Fruit fly (Drosophila melanogaster) whole organism, embryonic: ENCODE measurements around the gene Cyp6v1.

Experiments
- Adf1 ChIP-seq: fragments of 200-800 bp; sonication (Bioruptor generic); IDR thresholded peaks from 2 replicates; pipeline ENCODE4 v1.3.6; 2022; ENCODE audit warnings: missing biosample characterization, missing genetic modification characterization
- BtbVII ChIP-seq: fragments of 200-800 bp; sonication (Bioruptor generic); optimal IDR thresholded peaks from 3 replicates; lab custom pipeline; 2017; ENCODE audit warnings: missing biosample characterization, mild to moderate bottlenecking, missing genetic modification characterization
- CG10321 ChIP-seq: fragments of 200-800 bp; sonication (Bioruptor generic); IDR thresholded peaks from 2 replicates; pipeline ENCODE4 v1.3.6; 2022; ENCODE audit warnings: missing biosample characterization, missing genetic modification characterization
- CG10959 ChIP-seq: fragments of 200-800 bp; sonication (Bioruptor generic); IDR thresholded peaks from 2 replicates; pipeline ENCODE4 v1.3.6; 2022; ENCODE audit warnings: missing biosample characterization, missing genetic modification characterization
- CG12659 ChIP-seq: fragments of 200-800 bp; sonication (Bioruptor generic); optimal IDR thresholded peaks from 3 replicates; lab custom pipeline; 2017; ENCODE audit warnings: mild to moderate bottlenecking, missing biosample characterization, missing genetic modification reagents, missing genetic modification characterization
- CG14441 ChIP-seq: fragments of 200-800 bp; sonication (Bioruptor generic); IDR thresholded peaks from 2 replicates; pipeline ENCODE4 v1.3.6; 2022; ENCODE audit warnings: missing biosample characterization, missing genetic modification characterization
- CG15479 ChIP-seq: fragments of 200-800 bp; sonication (Bioruptor generic); optimal IDR thresholded peaks from 3 replicates; lab custom pipeline; 2019; ENCODE audit warnings: missing biosample characterization, mild to moderate bottlenecking, missing genetic modification characterization, moderate library complexity
- CG16779 ChIP-seq: fragments of 200-800 bp; sonication (Bioruptor generic); IDR thresholded peaks from 2 replicates; pipeline ENCODE4 v1.3.6; 2022; ENCODE audit warnings: missing biosample characterization, missing genetic modification characterization
- CG1832 ChIP-seq: fragments of 200-800 bp; sonication (Bioruptor generic); optimal IDR thresholded peaks from 2 replicates; lab custom pipeline; 2017; ENCODE audit warnings: missing biosample characterization, mild to moderate bottlenecking, missing genetic modification characterization, inconsistent platforms
- CG18599 ChIP-seq: fragments of 200-800 bp; sonication (Bioruptor generic); optimal IDR thresholded peaks from 3 replicates; lab custom pipeline; 2017; ENCODE audit warnings: missing biosample characterization, missing genetic modification characterization, mild to moderate bottlenecking, moderate library complexity, missing genetic modification reagents
- CG18619 ChIP-seq: fragments of 200-800 bp; sonication (Bioruptor generic); optimal IDR thresholded peaks from 3 replicates; lab custom pipeline; 2017; ENCODE audit warnings: missing biosample characterization, mild to moderate bottlenecking, missing genetic modification characterization
- CG3847 ChIP-seq: fragments of 200-800 bp; sonication (Bioruptor generic); IDR thresholded peaks from 2 replicates; pipeline ENCODE4 v1.3.6; 2022; ENCODE audit warnings: missing biosample characterization, missing genetic modification characterization
- CG4360 ChIP-seq: fragments of 200-800 bp; sonication (Bioruptor generic); IDR thresholded peaks from 2 replicates; pipeline ENCODE4 v1.3.6; 2022; ENCODE audit warnings: missing biosample characterization, missing genetic modification characterization
- CG4404 ChIP-seq: fragments of 200-800 bp; sonication (Bioruptor generic); IDR thresholded peaks from 2 replicates; pipeline ENCODE4 v1.3.6; 2022; ENCODE audit warnings: missing biosample characterization, missing genetic modification characterization
- CG4424 ChIP-seq: fragments of 200-800 bp; sonication (Bioruptor generic); optimal IDR thresholded peaks from 3 replicates; lab custom pipeline; 2016; ENCODE audit warnings: missing biosample characterization, missing genetic modification characterization
- CG7786 ChIP-seq: fragments of 200-800 bp; sonication (Bioruptor generic); optimal IDR thresholded peaks from 2 replicates; lab custom pipeline; 2016; ENCODE audit warnings: missing biosample characterization, missing genetic modification characterization
- CG8089 ChIP-seq: fragments of 200-800 bp; sonication (Bioruptor generic); optimal IDR thresholded peaks from 3 replicates; lab custom pipeline; 2016; ENCODE audit warnings: missing biosample characterization, missing genetic modification characterization
- CG8281 ChIP-seq: fragments of 200-800 bp; sonication (Bioruptor generic); optimal IDR thresholded peaks from 2 replicates; lab custom pipeline; 2018; ENCODE audit warnings: missing biosample characterization, mild to moderate bottlenecking, missing genetic modification characterization, moderate library complexity
- CG8765 ChIP-seq: fragments of 200-800 bp; sonication (Bioruptor generic); IDR thresholded peaks from 2 replicates; pipeline ENCODE4 v1.3.6; 2022; ENCODE audit warnings: missing biosample characterization, missing genetic modification characterization
- D19A ChIP-seq: fragments of 200-800 bp; optimal IDR thresholded peaks from 3 replicates; lab custom pipeline; 2019; ENCODE audit warnings: missing biosample characterization, mild to moderate bottlenecking, missing genetic modification characterization, moderate library complexity
- Deaf1 ChIP-seq: fragments of 200-800 bp; optimal IDR thresholded peaks from 3 replicates; lab custom pipeline; 2019; ENCODE audit warnings: missing biosample characterization, mild to moderate bottlenecking, missing genetic modification characterization, moderate library complexity
- Ets65A ChIP-seq: fragments of 200-800 bp; sonication (Bioruptor generic); peaks from one replicate; lab custom pipeline; 2016; ENCODE audit warnings: missing biosample characterization, missing genetic modification characterization
- HLH54F ChIP-seq: fragments of 200-800 bp; sonication (Bioruptor generic); optimal IDR thresholded peaks from 3 replicates; lab custom pipeline; 2016; ENCODE audit warnings: missing biosample characterization, missing genetic modification characterization
- Kr ChIP-seq: fragments of 200-800 bp; sonication (Bioruptor generic); optimal IDR thresholded peaks from 2 replicates; lab custom pipeline; 2017; ENCODE audit warnings: missing biosample characterization, mild to moderate bottlenecking, missing genetic modification characterization
- Nf-YB ChIP-seq: fragments of 200-800 bp; sonication (Bioruptor generic); optimal IDR thresholded peaks from 3 replicates; lab custom pipeline; 2019; ENCODE audit warnings: missing biosample characterization, mild to moderate bottlenecking, missing genetic modification characterization, moderate library complexity
- Nf-YC ChIP-seq: fragments of 200-800 bp; optimal IDR thresholded peaks from 3 replicates; lab custom pipeline; 2019; ENCODE audit warnings: missing biosample characterization, mild to moderate bottlenecking, missing genetic modification characterization, moderate library complexity
- Ravus ChIP-seq: fragments of 200-800 bp; sonication (Bioruptor generic); IDR thresholded peaks from 2 replicates; pipeline ENCODE4 v1.3.6; 2022; ENCODE audit warnings: missing biosample characterization, missing genetic modification characterization
- Six4 ChIP-seq: fragments of 200-800 bp; sonication (Bioruptor generic); optimal IDR thresholded peaks from 2 replicates; lab custom pipeline; 2016; ENCODE audit warnings: missing biosample characterization, missing genetic modification characterization
- Sox102F ChIP-seq: fragments of 200-800 bp; sonication (Bioruptor generic); optimal IDR thresholded peaks from 2 replicates; lab custom pipeline; 2018; ENCODE audit warnings: missing biosample characterization, mild to moderate bottlenecking, missing genetic modification characterization, moderate library complexity
- Trl ChIP-seq, 3 experiments: fragments of >200 bp in 2 of 3; fragments of 200-800 bp in 1 of 3; sonication (Bioruptor generic) in 1 of 3; optimal IDR thresholded peaks; 2 replicates in 1 of 3; 3 replicates in 2 of 3; lab custom pipeline; 2016 to 2017; ENCODE audit warnings: missing biosample characterization in 1 of 3, missing genetic modification characterization in 1 of 3
- Usf ChIP-seq: fragments of 200-800 bp; sonication (Bioruptor generic); optimal IDR thresholded peaks from 2 replicates; lab custom pipeline; 2017; ENCODE audit warnings: missing genotype, missing biosample characterization, missing genetic modification characterization
- ara ChIP-seq: fragments of 200-800 bp; sonication (Bioruptor generic); IDR thresholded peaks from 2 replicates; pipeline ENCODE4 v1.3.6; 2022; ENCODE audit warnings: missing biosample characterization, missing genetic modification characterization
- cg ChIP-seq: fragments of 200-800 bp; sonication (Bioruptor generic); optimal IDR thresholded peaks from 3 replicates; lab custom pipeline; 2019; ENCODE audit warnings: missing biosample characterization, mild to moderate bottlenecking, missing genetic modification characterization, moderate library complexity
- chif ChIP-seq, 2 experiments: fragments of 200-800 bp; sonication (Bioruptor generic); optimal IDR thresholded peaks; 3 replicates each; lab custom pipeline; 2016; ENCODE audit warnings: missing biosample characterization in 2 of 2, missing genetic modification characterization in 2 of 2
- cwo ChIP-seq: fragments of 200-800 bp; sonication (Bioruptor generic); optimal IDR thresholded peaks from 3 replicates; lab custom pipeline; 2017; ENCODE audit warnings: missing biosample characterization, missing genetic modification characterization, mild to moderate bottlenecking, moderate library complexity, missing genetic modification reagents
- dan ChIP-seq: fragments of 200-800 bp; sonication (Bioruptor generic); IDR thresholded peaks from 2 replicates; pipeline ENCODE4 v1.3.6; 2022; ENCODE audit warnings: missing biosample characterization, missing genetic modification characterization
- disco-r ChIP-seq: fragments of 200-800 bp; sonication (Bioruptor generic); optimal IDR thresholded peaks from 2 replicates; lab custom pipeline; 2016; ENCODE audit warnings: missing biosample characterization, missing genetic modification characterization
- ewg ChIP-seq: fragments of 200-800 bp; sonication (Bioruptor generic); optimal IDR thresholded peaks from 3 replicates; lab custom pipeline; 2017; ENCODE audit warnings: mild to moderate bottlenecking, missing biosample characterization, missing genetic modification reagents, missing genetic modification characterization
- kah ChIP-seq: fragments of 200-800 bp; sonication (Bioruptor generic); optimal IDR thresholded peaks from 2 replicates; lab custom pipeline; 2018; ENCODE audit warnings: missing biosample characterization, mild to moderate bottlenecking, missing genetic modification characterization
- kni ChIP-seq: fragments of 200-800 bp; sonication (Bioruptor generic); optimal IDR thresholded peaks from 3 replicates; lab custom pipeline; 2017; ENCODE audit warnings: mild to moderate bottlenecking, missing biosample characterization, missing genetic modification reagents, missing genetic modification characterization
- luna ChIP-seq: fragments of 200-800 bp; sonication (Bioruptor generic); optimal IDR thresholded peaks from 2 replicates; lab custom pipeline; 2016; ENCODE audit warnings: missing biosample characterization, missing genetic modification characterization
- pros ChIP-seq: fragments of 200-800 bp; sonication (Bioruptor generic); optimal IDR thresholded peaks from 3 replicates; lab custom pipeline; 2019; ENCODE audit warnings: missing biosample characterization, mild to moderate bottlenecking, missing genetic modification characterization, moderate library complexity
- pum ChIP-seq: fragments of 200-800 bp; sonication (Bioruptor generic); optimal IDR thresholded peaks from 2 replicates; lab custom pipeline; 2016; ENCODE audit warnings: missing biosample characterization, missing genetic modification characterization
- ranshi ChIP-seq: fragments of 200-800 bp; sonication (Bioruptor generic); IDR thresholded peaks from 2 replicates; pipeline ENCODE4 v1.3.6; 2022; ENCODE audit warnings: missing biosample characterization, missing genetic modification characterization
- run ChIP-seq: fragments of 200-800 bp; sonication (Bioruptor generic); optimal IDR thresholded peaks from 3 replicates; lab custom pipeline; 2018; ENCODE audit warnings: missing biosample characterization, mild to moderate bottlenecking, missing genetic modification characterization
- sd ChIP-seq: fragments of 200-800 bp; sonication (Bioruptor generic); optimal IDR thresholded peaks from 3 replicates; lab custom pipeline; 2018; ENCODE audit warnings: missing biosample characterization, mild to moderate bottlenecking, missing genetic modification characterization, moderate library complexity
- sens ChIP-seq: fragments of 200-800 bp; sonication (Bioruptor generic); peaks from one replicate; lab custom pipeline; 2016; ENCODE audit warnings: missing biosample characterization, missing genetic modification characterization
- seq ChIP-seq: fragments of 200-800 bp; sonication (Bioruptor generic); IDR thresholded peaks from 2 replicates; pipeline ENCODE4 v1.3.6; 2022; ENCODE audit warnings: missing biosample characterization, missing genetic modification characterization
- sqz ChIP-seq: fragments of 200-800 bp; sonication (Bioruptor generic); optimal IDR thresholded peaks from 3 replicates; lab custom pipeline; 2018; ENCODE audit warnings: missing biosample characterization, mild to moderate bottlenecking, missing genetic modification characterization
- tll ChIP-seq, 2 experiments: fragments of 200-800 bp in 1 of 2; fragments of >200 bp in 1 of 2; sonication (Bioruptor generic) in 1 of 2; optimal IDR thresholded peaks; 2 replicates each; lab custom pipeline; 2017 to 2019; ENCODE audit warnings: missing biosample characterization in 2 of 2, missing genetic modification characterization in 2 of 2, mild to moderate bottlenecking in 1 of 2, moderate library complexity in 1 of 2
- z ChIP-seq: fragments of 200-800 bp; sonication (Bioruptor generic); IDR thresholded peaks from 3 replicates; pipeline ENCODE4 v1.3.6; 2022; ENCODE audit warnings: missing biosample characterization, missing genetic modification characterization

Gene Cyp6v1

dm6 chrX:20693814-20694452 lies 37.0 kb downstream of the Cyp6v1 start:
- TF ChIP-seq CG15479 (GFP tag; lab: Kevin White, UChicago) (peak; percentile 95), z (GFP tag; lab: Robert Waterston, UW) (peak; percentile 85), sqz (GFP tag; lab: Kevin White, UChicago) (peak; percentile 80), Ravus (GFP tag; lab: Robert Waterston, UW) (no peak), Nf-YB (GFP tag; lab: Kevin White, UChicago) (peak; percentile 96), HLH54F (GFP tag; lab: Kevin White, UChicago) (no peak), sens (GFP tag; lab: Kevin White, UChicago) (peak; percentile 7), D19A (tag; lab: Kevin White, UChicago) (peak; percentile 0), CG1832 (GFP tag; lab: Kevin White, UChicago) (peak; percentile 89), CG14441 (GFP tag; lab: Robert Waterston, UW) (no peak), CG8281 (tag; lab: Kevin White, UChicago) (no peak), ranshi (no peak), Nf-YC (tag; lab: Kevin White, UChicago) (peak; percentile 96), seq (GFP tag; lab: Robert Waterston, UW) (peak; percentile 86), CG4360 (GFP tag; lab: Robert Waterston, UW) (peak; percentile 99), pros (GFP tag; lab: Kevin White, UChicago) (peak; percentile 69), CG8765 (GFP tag; lab: Robert Waterston, UW) (no peak), cg (GFP tag; lab: Kevin White, UChicago) (peak; percentile 96), CG10959 (no peak), CG10321 (peak; percentile 84), Sox102F (GFP tag; lab: Kevin White, UChicago) (no peak), ewg (GFP tag; lab: Kevin White, UChicago) (peak; percentile 9), kni (GFP tag; lab: Kevin White, UChicago) (peak; percentile 69), ara (no peak), CG16779 (GFP tag; lab: Robert Waterston, UW) (no peak), CG3847 (GFP tag; lab: Robert Waterston, UW) (no peak), CG18599 (GFP tag; lab: Kevin White, UChicago) (no peak), BtbVII (no peak), CG4424 (GFP tag; lab: Kevin White, UChicago) (no peak), Trl (optimal IDR thresholded peaks at IDR 0.05; lab: Kevin White, UChicago) (peak; percentile 51 to 66), Trl (GFP tag; optimal IDR thresholded peaks at IDR 0.05; lab: Kevin White, UChicago) (no peak), CG7786 (GFP tag; lab: Kevin White, UChicago) (no peak), Deaf1 (tag; lab: Kevin White, UChicago) (peak; percentile 20), Adf1 (GFP tag; lab: Robert Waterston, UW) (peak; percentile 91), sd (peak; percentile 49), CG18619 (GFP tag; lab: Kevin White, UChicago) (no peak), run (tag; lab: Kevin White, UChicago) (peak; percentile 91), tll (GFP tag; optimal IDR thresholded peaks at IDR 0.05; lab: Kevin White, UChicago) (peak in 1 of 2 experiments; percentile 74)
- TF ChIP-seq, all 482 proteins: peak for 21

- TF ChIP-seq CG4404 (GFP tag; lab: Robert Waterston, UW) (peak; percentile 25; the same call in 1 of the 2 replicates), kah (GFP tag; lab: Kevin White, UChicago) (no peak), dan (GFP tag; lab: Robert Waterston, UW) (no peak), cwo (GFP tag; lab: Kevin White, UChicago) (no peak), pum (no peak), luna (GFP tag; lab: Kevin White, UChicago) (no peak), Ets65A (GFP tag; lab: Kevin White, UChicago) (peak; percentile 34), disco-r (GFP tag; lab: Kevin White, UChicago) (no peak), Usf (GFP tag; lab: Kevin White, UChicago) (no peak), Six4 (GFP tag; lab: Kevin White, UChicago) (no peak), CG8089 (GFP tag; lab: Kevin White, UChicago) (no peak), CG12659 (GFP tag; lab: Kevin White, UChicago) (no peak), chif (GFP tag; optimal IDR thresholded peaks at IDR 0.05; lab: Kevin White, UChicago) (peak in 1 of 2 experiments; percentile 24), Kr (no peak)
Observed at dm6 chrX:20702904-20703303, 46.0 kb downstream of the Cyp6v1 start.
